Fruit fly (Drosophila melanogaster) whole organism, embryonic: ENCODE data around the gene RNF220.
A peak's percentile ranks its signal among the peaks of the same experiment; 100 is the strongest.

Source experiments
- Antp ChIP-seq: fragments of 200-800 bp; sonication (Bioruptor generic); optimal IDR thresholded peaks from 3 replicates; lab custom pipeline; 2016; ENCODE audit warnings: missing biosample characterization, missing genetic modification characterization
- CG10366 ChIP-seq: fragments of 200-800 bp; sonication (Bioruptor generic); IDR thresholded peaks from 2 replicates; pipeline ENCODE4 v1.3.6; 2022; ENCODE audit warnings: missing biosample characterization, missing genetic modification characterization
- CG14014 ChIP-seq: fragments of 200-800 bp; sonication (Bioruptor generic); IDR thresholded peaks from 2 replicates; pipeline ENCODE4 v1.3.6; 2022; ENCODE audit warnings: missing biosample characterization, missing genetic modification characterization
- CG15073 ChIP-seq: fragments of 200-800 bp; sonication (Bioruptor generic); optimal IDR thresholded peaks from 2 replicates; lab custom pipeline; 2016; ENCODE audit warnings: missing biosample characterization, missing genetic modification characterization
- CG1529 ChIP-seq: fragments of 200-800 bp; sonication (Bioruptor generic); optimal IDR thresholded peaks from 3 replicates; lab custom pipeline; 2018; ENCODE audit warnings: missing biosample characterization, missing genetic modification characterization
- CG16779 ChIP-seq: fragments of 200-800 bp; sonication (Bioruptor generic); IDR thresholded peaks from 2 replicates; pipeline ENCODE4 v1.3.6; 2022; ENCODE audit warnings: missing biosample characterization, missing genetic modification characterization
- CG16813 ChIP-seq: fragments of 200-800 bp; sonication (Bioruptor generic); IDR thresholded peaks from 3 replicates; pipeline ENCODE4 v1.3.6; 2022; ENCODE audit warnings: missing biosample characterization, missing genetic modification characterization; ENCODE audit not compliant: partially characterized antibody
- CG2116 ChIP-seq: fragments of 200-800 bp; sonication (Bioruptor generic); optimal IDR thresholded peaks from 3 replicates; lab custom pipeline; 2018; ENCODE audit warnings: missing biosample characterization, mild to moderate bottlenecking, missing genetic modification characterization
- CG2678 ChIP-seq: fragments of 200-800 bp; sonication (Bioruptor generic); optimal IDR thresholded peaks from 3 replicates; lab custom pipeline; 2019; ENCODE audit warnings: missing biosample characterization, mild to moderate bottlenecking, missing genetic modification characterization, moderate library complexity
- CG2712 ChIP-seq: fragments of 200-800 bp; optimal IDR thresholded peaks from 3 replicates; lab custom pipeline; 2019; ENCODE audit warnings: missing biosample characterization, mild to moderate bottlenecking, missing genetic modification characterization, moderate library complexity
- CG2875 ChIP-seq: fragments of 200-800 bp; sonication (Bioruptor generic); optimal IDR thresholded peaks from 2 replicates; lab custom pipeline; 2017; ENCODE audit warnings: missing biosample characterization, mild to moderate bottlenecking, missing genetic modification characterization, missing genetic modification reagents
- CG32772 ChIP-seq: fragments of 200-800 bp; sonication (Bioruptor generic); IDR thresholded peaks from 2 replicates; pipeline ENCODE4 v1.3.6; 2022; ENCODE audit warnings: missing biosample characterization, missing genetic modification characterization
- CG33213 ChIP-seq: fragments of 200-800 bp; sonication (Bioruptor generic); optimal IDR thresholded peaks from 3 replicates; lab custom pipeline; 2016; ENCODE audit warnings: missing biosample characterization, missing genetic modification characterization
- CG5953 ChIP-seq: fragments of 200-800 bp; sonication (Bioruptor generic); IDR thresholded peaks from 2 replicates; pipeline ENCODE4 v1.3.6; 2022; ENCODE audit warnings: missing biosample characterization, missing genetic modification characterization
- CG6683 ChIP-seq: fragments of 200-800 bp; sonication (Bioruptor generic); optimal IDR thresholded peaks from 2 replicates; lab custom pipeline; 2017; ENCODE audit warnings: missing biosample characterization, mild to moderate bottlenecking, missing genetic modification characterization, missing genetic modification reagents
- CG9437 ChIP-seq: fragments of 200-800 bp; sonication (Bioruptor generic); optimal IDR thresholded peaks from 2 replicates; lab custom pipeline; 2018; ENCODE audit warnings: missing biosample characterization, mild to moderate bottlenecking, missing genetic modification characterization
- CG9817 ChIP-seq: fragments of 200-800 bp; sonication (Bioruptor generic); optimal IDR thresholded peaks from 2 replicates; lab custom pipeline; 2018; ENCODE audit warnings: missing biosample characterization, mild to moderate bottlenecking, missing genetic modification characterization, moderate library complexity
- CG9932 ChIP-seq: fragments of 200-800 bp; sonication (Bioruptor generic); IDR thresholded peaks from 2 replicates; pipeline ENCODE4 v1.3.6; 2022; ENCODE audit warnings: missing biosample characterization, missing genetic modification characterization
- CHES-1-like ChIP-seq: fragments of 200-800 bp; sonication (Bioruptor generic); optimal IDR thresholded peaks from 2 replicates; lab custom pipeline; 2016; ENCODE audit warnings: missing biosample characterization, missing genetic modification characterization
- CrebB ChIP-seq: fragments of 200-800 bp; sonication (Bioruptor generic); optimal IDR thresholded peaks from 3 replicates; lab custom pipeline; 2018; ENCODE audit warnings: missing biosample characterization, mild to moderate bottlenecking, missing genetic modification characterization
- Dip2 ChIP-seq: fragments of 200-800 bp; sonication (Bioruptor generic); IDR thresholded peaks from 2 replicates; pipeline ENCODE4 v1.3.6; 2022; ENCODE audit warnings: missing biosample characterization, missing genetic modification characterization
- Dp ChIP-seq: fragments of 200-800 bp; sonication (Bioruptor generic); optimal IDR thresholded peaks from 2 replicates; lab custom pipeline; 2018; ENCODE audit warnings: missing biosample characterization, mild to moderate bottlenecking, missing genetic modification characterization, moderate library complexity
- Dref ChIP-seq: fragments of 200-800 bp; sonication (Bioruptor generic); IDR thresholded peaks from 2 replicates; pipeline ENCODE4 v1.3.6; 2022; ENCODE audit warnings: missing biosample characterization, missing genetic modification characterization
- Eip74EF ChIP-seq, 2 experiments: fragments of 200-800 bp in 1 of 2; fragments of >200 bp in 1 of 2; sonication (Bioruptor generic) in 1 of 2; optimal IDR thresholded peaks; 2 replicates each; lab custom pipeline; 2017 to 2019; ENCODE audit warnings: missing biosample characterization in 2 of 2, missing genetic modification characterization in 2 of 2, mild to moderate bottlenecking in 1 of 2, moderate library complexity in 1 of 2
- Elba2 ChIP-seq: fragments of 200-800 bp; sonication (Bioruptor generic); optimal IDR thresholded peaks from 3 replicates; lab custom pipeline; 2016; ENCODE audit warnings: missing biosample characterization, missing genetic modification characterization
- Ets65A ChIP-seq: fragments of 200-800 bp; sonication (Bioruptor generic); peaks from one replicate; lab custom pipeline; 2016; ENCODE audit warnings: missing biosample characterization, missing genetic modification characterization
- Ets97D ChIP-seq: fragments of 200-800 bp; sonication (Bioruptor generic); optimal IDR thresholded peaks from 3 replicates; lab custom pipeline; 2016; ENCODE audit warnings: missing biosample characterization, missing genetic modification characterization
- Hand ChIP-seq: fragments of 200-800 bp; sonication (Bioruptor generic); optimal IDR thresholded peaks from 2 replicates; lab custom pipeline; 2017; ENCODE audit warnings: mild to moderate bottlenecking, missing biosample characterization, missing genetic modification reagents, missing genetic modification characterization
- Lhr ChIP-seq: fragments of 200-800 bp; sonication (Bioruptor generic); optimal IDR thresholded peaks from 3 replicates; lab custom pipeline; 2017; ENCODE audit warnings: mild to moderate bottlenecking, missing biosample characterization, missing genetic modification reagents, missing genetic modification characterization
- Lim3 ChIP-seq: fragments of 200-800 bp; sonication (Bioruptor generic); IDR thresholded peaks from 2 replicates; pipeline ENCODE4 v1.3.6; 2022; ENCODE audit warnings: missing biosample characterization, missing genetic modification characterization
- MESR4 ChIP-seq: fragments of 200-800 bp; sonication (Bioruptor generic); optimal IDR thresholded peaks from 2 replicates; lab custom pipeline; 2018; ENCODE audit warnings: missing biosample characterization, mild to moderate bottlenecking, missing genetic modification characterization, moderate library complexity
- MTF-1 ChIP-seq: fragments of 200-800 bp; sonication (Bioruptor generic); optimal IDR thresholded peaks from 2 replicates; lab custom pipeline; 2018; ENCODE audit warnings: missing biosample characterization, mild to moderate bottlenecking, missing genetic modification characterization, borderline replicate concordance
- NC2α ChIP-seq: fragments of 200-800 bp; sonication (Bioruptor generic); optimal IDR thresholded peaks from 2 replicates; lab custom pipeline; 2016; ENCODE audit warnings: missing biosample characterization, missing genetic modification characterization
- Pdp1 ChIP-seq, 2 experiments: fragments of 200-800 bp; sonication (Bioruptor generic); optimal IDR thresholded peaks; 3 replicates each; lab custom pipeline; 2016; ENCODE audit warnings: missing biosample characterization in 2 of 2, missing genetic modification characterization in 2 of 2, mild to moderate bottlenecking in 1 of 2, moderate library complexity in 1 of 2
- Poxn ChIP-seq: fragments of 200-800 bp; sonication (Bioruptor generic); IDR thresholded peaks from 2 replicates; pipeline ENCODE4 v1.3.6; 2022; ENCODE audit warnings: missing biosample characterization, missing genetic modification characterization
- Scr ChIP-seq: fragments of 200-800 bp; sonication (Bioruptor generic); IDR thresholded peaks from 2 replicates; pipeline ENCODE4 v1.3.6; 2022; ENCODE audit warnings: missing biosample characterization, missing genetic modification characterization; ENCODE audit not compliant: partially characterized antibody
- Tbp ChIP-seq: fragments of >200 bp; optimal IDR thresholded peaks from 2 replicates; lab custom pipeline; 2018; ENCODE audit warnings: missing biosample characterization, missing genetic modification characterization
- cad ChIP-seq: fragments of >200 bp; optimal IDR thresholded peaks from 2 replicates; lab custom pipeline; 2017; ENCODE audit warnings: missing biosample characterization, missing genetic modification characterization
- da ChIP-seq: fragments of 200-800 bp; sonication (Bioruptor generic); optimal IDR thresholded peaks from 2 replicates; lab custom pipeline; 2016; ENCODE audit warnings: missing biosample characterization, missing genetic modification characterization
- dati ChIP-seq: fragments of 200-800 bp; sonication (Bioruptor generic); IDR thresholded peaks from 2 replicates; pipeline ENCODE4 v1.3.6; 2022; ENCODE audit warnings: missing biosample characterization, missing genetic modification characterization
- ewg ChIP-seq: fragments of 200-800 bp; sonication (Bioruptor generic); optimal IDR thresholded peaks from 3 replicates; lab custom pipeline; 2017; ENCODE audit warnings: mild to moderate bottlenecking, missing biosample characterization, missing genetic modification reagents, missing genetic modification characterization
- fd96Cb ChIP-seq: fragments of 200-800 bp; sonication (Bioruptor generic); optimal IDR thresholded peaks from 2 replicates; lab custom pipeline; 2018; ENCODE audit warnings: missing biosample characterization, mild to moderate bottlenecking, missing genetic modification characterization, moderate library complexity
- hb ChIP-seq: fragments of 200-800 bp; sonication (Bioruptor generic); IDR thresholded peaks from 3 replicates; pipeline ENCODE4 v1.3.6; 2022; ENCODE audit warnings: missing biosample characterization, missing genetic modification characterization; ENCODE audit not compliant: partially characterized antibody
- hbn ChIP-seq: fragments of 200-800 bp; sonication (Bioruptor generic); IDR thresholded peaks from 2 replicates; pipeline ENCODE4 v1.3.6; 2022; ENCODE audit warnings: missing biosample characterization, missing genetic modification characterization; ENCODE audit not compliant: partially characterized antibody
- hkb ChIP-seq, 2 experiments: fragments of 200-800 bp in 1 of 2; fragments of >200 bp in 1 of 2; sonication (Bioruptor generic) in 1 of 2; IDR thresholded peaks in 1 of 2; optimal IDR thresholded peaks in 1 of 2; 2 replicates each; pipeline versions ENCODE4 v1.3.6 to Lab custom; 2017 to 2022; ENCODE audit warnings: missing biosample characterization in 1 of 2, missing genetic modification characterization in 1 of 2
- lab ChIP-seq: fragments of 200-800 bp; sonication (Bioruptor generic); optimal IDR thresholded peaks from 3 replicates; lab custom pipeline; 2017; ENCODE audit warnings: missing biosample characterization, missing genetic modification characterization, mild to moderate bottlenecking, moderate library complexity, missing genetic modification reagents
- lilli ChIP-seq: fragments of 200-800 bp; sonication (Bioruptor generic); optimal IDR thresholded peaks from 3 replicates; lab custom pipeline; 2016; ENCODE audit warnings: missing biosample characterization, missing genetic modification characterization
- pita ChIP-seq: fragments of 200-800 bp; sonication (Bioruptor generic); optimal IDR thresholded peaks from 2 replicates; lab custom pipeline; 2017; ENCODE audit warnings: missing biosample characterization, mild to moderate bottlenecking, missing genetic modification characterization
- sqz ChIP-seq: fragments of 200-800 bp; sonication (Bioruptor generic); optimal IDR thresholded peaks from 3 replicates; lab custom pipeline; 2018; ENCODE audit warnings: missing biosample characterization, mild to moderate bottlenecking, missing genetic modification characterization
- usp ChIP-seq: fragments of >200 bp; optimal IDR thresholded peaks from 2 replicates; lab custom pipeline; 2017; ENCODE audit warnings: missing biosample characterization, missing genetic modification characterization

RNF220 gene

dm6 chr3R:22690311-22690710 is 35.9 kb downstream of the RNF220 start, which contains the start of the genes wfs1 and Nup133 (continued):
- peak; percentile 46 for TF ChIP-seq ewg (GFP tag; lab: Kevin White, UChicago)
- TF ChIP-seq CG2712 (tag; lab: Kevin White, UChicago) = peak; percentile 92
- TF ChIP-seq CG9817 (tag; lab: Kevin White, UChicago) = peak; percentile 76
- TF ChIP-seq usp (GFP tag; lab: Kevin White, UChicago) = no peak
- peak; percentile 80 for TF ChIP-seq Dref (GFP tag; lab: Robert Waterston, UW)
- peak; percentile 49; the same call in 1 of the 3 replicates for TF ChIP-seq hb (GFP tag; lab: Robert Waterston, UW)
- no peak for TF ChIP-seq Eip74EF (GFP tag; optimal IDR thresholded peaks at IDR 0.05; lab: Kevin White, UChicago)
- TF ChIP-seq Lhr (GFP tag; lab: Kevin White, UChicago) = peak; percentile 14
- peak; percentile 79 for TF ChIP-seq CG14014 (GFP tag; lab: Robert Waterston, UW)
- no peak for TF ChIP-seq Tbp (GFP tag; lab: Kevin White, UChicago)
- no peak for TF ChIP-seq Antp (GFP tag; lab: Kevin White, UChicago)
- no peak for TF ChIP-seq sqz (GFP tag; lab: Kevin White, UChicago)
- no peak for TF ChIP-seq CG2875 (GFP tag; lab: Kevin White, UChicago)
- TF ChIP-seq CG2116 (GFP tag; lab: Kevin White, UChicago) = peak; percentile 88
- no peak for TF ChIP-seq lab (GFP tag; lab: Kevin White, UChicago)
- peak; percentile 61 for TF ChIP-seq CG10366 (GFP tag; lab: Robert Waterston, UW)
- peak; percentile 12 for TF ChIP-seq Elba2 (GFP tag; lab: Kevin White, UChicago)
- TF ChIP-seq Hand = no peak
- no peak for TF ChIP-seq CG15073
- TF ChIP-seq CG5953 (GFP tag; lab: Robert Waterston, UW) = no peak
- peak; percentile 53; the same call in 1 of the 2 replicates for TF ChIP-seq CG32772 (GFP tag; lab: Robert Waterston, UW)
- TF ChIP-seq CG1529 (GFP tag; lab: Kevin White, UChicago) = peak; percentile 48
- peak; percentile 56 for TF ChIP-seq CG9437 (GFP tag; lab: Kevin White, UChicago)
- TF ChIP-seq cad = no peak
- peak; percentile 28 for TF ChIP-seq CrebB (tag; lab: Kevin White, UChicago)
- TF ChIP-seq MESR4 = no peak
- TF ChIP-seq CG2678 (tag; lab: Kevin White, UChicago) = peak; percentile 88
- no peak for TF ChIP-seq NC2α
- no peak for TF ChIP-seq CHES-1-like (GFP tag; lab: Kevin White, UChicago)
- no peak for TF ChIP-seq Ets65A (GFP tag; lab: Kevin White, UChicago)
- TF ChIP-seq Scr (GFP tag; lab: Robert Waterston, UW) = peak; percentile 93
- no peak for TF ChIP-seq dati (GFP tag; lab: Robert Waterston, UW)
- no peak for TF ChIP-seq Poxn (GFP tag; lab: Robert Waterston, UW)
- no peak for TF ChIP-seq Pdp1 (GFP tag; optimal IDR thresholded peaks at IDR 0.05; lab: Kevin White, UChicago)
- peak; percentile 73 for TF ChIP-seq fd96Cb
- TF ChIP-seq pita = no peak
- no peak for TF ChIP-seq CG16779 (GFP tag; lab: Robert Waterston, UW)
- TF ChIP-seq CG16813 = peak; percentile 87
- TF ChIP-seq lilli (GFP tag; lab: Kevin White, UChicago) = no peak
- TF ChIP-seq Dp (GFP tag; lab: Kevin White, UChicago) = peak; percentile 35
- TF ChIP-seq hkb (optimal IDR thresholded peaks at IDR 0.05; lab: Kevin White, UChicago) = no peak
- TF ChIP-seq hkb (GFP tag; IDR thresholded peaks at IDR 0.05; lab: Robert Waterston, UW) = no peak; the same call in 1 of the 2 replicates
- TF ChIP-seq Ets97D = no peak
- TF ChIP-seq CG6683 (GFP tag; lab: Kevin White, UChicago) = no peak
- TF ChIP-seq Dip2 = no peak
- TF ChIP-seq MTF-1 (GFP tag; lab: Kevin White, UChicago) = no peak
- TF ChIP-seq CG33213 (GFP tag; lab: Kevin White, UChicago) = no peak
- no peak for TF ChIP-seq Lim3
- TF ChIP-seq da (GFP tag; lab: Kevin White, UChicago) = no peak
- peak; percentile 92 for TF ChIP-seq hbn
- peak; percentile 81 for TF ChIP-seq CG9932 (GFP tag; lab: Robert Waterston, UW)
